Fruit fly (Drosophila melanogaster) whole organism, embryonic: ENCODE measurements around the gene Lcp65Ab1.

ENCODE experiments used
- Abd-B ChIP-seq: fragments of 200-800 bp; sonication (Bioruptor generic); optimal IDR thresholded peaks from 2 replicates; lab custom pipeline; 2018; ENCODE audit warnings: missing biosample characterization, mild to moderate bottlenecking, missing genetic modification characterization, moderate library complexity
- Awh ChIP-seq: fragments of 200-800 bp; sonication (Bioruptor generic); IDR thresholded peaks from 2 replicates; pipeline ENCODE4, ENCODE4 v1.3.6; 2022; ENCODE audit warnings: missing biosample characterization, missing genetic modification characterization
- BEAF-32 ChIP-seq: fragments of 200-800 bp; sonication (Bioruptor generic); optimal IDR thresholded peaks from 3 replicates; lab custom pipeline; 2017; ENCODE audit warnings: missing biosample characterization, missing genetic modification characterization, mild to moderate bottlenecking, moderate library complexity, missing genetic modification reagents
- Blimp-1 ChIP-seq: fragments of 200-800 bp; sonication (Bioruptor generic); optimal IDR thresholded peaks from 3 replicates; lab custom pipeline; 2018; ENCODE audit warnings: missing biosample characterization, missing genetic modification characterization, mild to moderate bottlenecking, moderate library complexity, missing genetic modification reagents
- CG10366 ChIP-seq: fragments of 200-800 bp; sonication (Bioruptor generic); IDR thresholded peaks from 2 replicates; pipeline ENCODE4 v1.3.6; 2022; ENCODE audit warnings: missing biosample characterization, missing genetic modification characterization
- CG11398 ChIP-seq: fragments of 200-800 bp; sonication (Bioruptor generic); optimal IDR thresholded peaks from 2 replicates; lab custom pipeline; 2016; ENCODE audit warnings: missing biosample characterization, missing genetic modification characterization
- CG13424 ChIP-seq: fragments of 200-800 bp; sonication (Bioruptor generic); optimal IDR thresholded peaks from 2 replicates; lab custom pipeline; 2019; ENCODE audit warnings: missing biosample characterization, mild to moderate bottlenecking, missing genetic modification characterization, moderate library complexity
- CG14860 ChIP-seq: fragments of 200-800 bp; sonication (Bioruptor generic); IDR thresholded peaks from 3 replicates; pipeline ENCODE4 v1.3.6; 2022; ENCODE audit warnings: missing biosample characterization, missing genetic modification characterization; ENCODE audit not compliant: partially characterized antibody
- CG17568 ChIP-seq: fragments of 200-800 bp; sonication (Bioruptor generic); optimal IDR thresholded peaks from 2 replicates; lab custom pipeline; 2018; ENCODE audit warnings: missing biosample characterization, mild to moderate bottlenecking, missing genetic modification characterization, moderate library complexity
- CG2120 ChIP-seq: fragments of 200-800 bp; sonication (Bioruptor generic); optimal IDR thresholded peaks from 3 replicates; lab custom pipeline; 2016; ENCODE audit warnings: missing biosample characterization, missing genetic modification characterization
- CG2678 ChIP-seq: fragments of 200-800 bp; sonication (Bioruptor generic); optimal IDR thresholded peaks from 3 replicates; lab custom pipeline; 2019; ENCODE audit warnings: missing biosample characterization, mild to moderate bottlenecking, missing genetic modification characterization, moderate library complexity
- CG2875 ChIP-seq: fragments of 200-800 bp; sonication (Bioruptor generic); optimal IDR thresholded peaks from 2 replicates; lab custom pipeline; 2017; ENCODE audit warnings: missing biosample characterization, mild to moderate bottlenecking, missing genetic modification characterization, missing genetic modification reagents
- CG3065 ChIP-seq: fragments of 200-800 bp; sonication (Bioruptor generic); optimal IDR thresholded peaks from 2 replicates; lab custom pipeline; 2016; ENCODE audit warnings: missing biosample characterization, missing genetic modification characterization
- CG34376 ChIP-seq: fragments of 200-800 bp; sonication (Bioruptor generic); optimal IDR thresholded peaks from 2 replicates; lab custom pipeline; 2018; ENCODE audit warnings: missing biosample characterization, mild to moderate bottlenecking, missing genetic modification characterization
- CG3995 ChIP-seq: fragments of 200-800 bp; sonication (Bioruptor generic); optimal IDR thresholded peaks from 3 replicates; lab custom pipeline; 2016; ENCODE audit warnings: missing biosample characterization, missing genetic modification characterization
- CG4424 ChIP-seq: fragments of 200-800 bp; sonication (Bioruptor generic); optimal IDR thresholded peaks from 3 replicates; lab custom pipeline; 2016; ENCODE audit warnings: missing biosample characterization, missing genetic modification characterization
- CG5953 ChIP-seq: fragments of 200-800 bp; sonication (Bioruptor generic); IDR thresholded peaks from 2 replicates; pipeline ENCODE4 v1.3.6; 2022; ENCODE audit warnings: missing biosample characterization, missing genetic modification characterization
- CG7357 ChIP-seq: fragments of 200-800 bp; sonication (Bioruptor generic); IDR thresholded peaks from 3 replicates; pipeline ENCODE4 v1.3.6; 2022; ENCODE audit warnings: missing biosample characterization, missing genetic modification characterization
- CG7556 ChIP-seq: fragments of 200-800 bp; sonication (Bioruptor generic); optimal IDR thresholded peaks from 2 replicates; lab custom pipeline; 2017; ENCODE audit warnings: missing biosample characterization, mild to moderate bottlenecking, missing genetic modification characterization
- CG7928 ChIP-seq: fragments of 200-800 bp; sonication (Bioruptor generic); optimal IDR thresholded peaks from 2 replicates; lab custom pipeline; 2017; ENCODE audit warnings: missing biosample characterization, mild to moderate bottlenecking, missing genetic modification characterization
- CG8478 ChIP-seq: fragments of >200 bp; optimal IDR thresholded peaks from 2 replicates; lab custom pipeline; 2018
- CG9437 ChIP-seq: fragments of 200-800 bp; sonication (Bioruptor generic); optimal IDR thresholded peaks from 2 replicates; lab custom pipeline; 2018; ENCODE audit warnings: missing biosample characterization, mild to moderate bottlenecking, missing genetic modification characterization
- CG9797 ChIP-seq: fragments of 200-800 bp; sonication (Bioruptor generic); optimal IDR thresholded peaks from 3 replicates; lab custom pipeline; 2018; ENCODE audit warnings: missing biosample characterization, mild to moderate bottlenecking, missing genetic modification characterization
- Doc3 ChIP-seq: fragments of 200-800 bp; sonication (Bioruptor generic); IDR thresholded peaks from 3 replicates; pipeline ENCODE4 v1.3.6; 2022; ENCODE audit warnings: missing biosample characterization, missing genetic modification characterization; ENCODE audit not compliant: partially characterized antibody
- ERR ChIP-seq: fragments of 200-800 bp; sonication (Bioruptor generic); optimal IDR thresholded peaks from 2 replicates; lab custom pipeline; 2016; ENCODE audit warnings: missing biosample characterization, missing genetic modification characterization
- HHEX ChIP-seq: fragments of 200-800 bp; sonication (Bioruptor generic); optimal IDR thresholded peaks from 3 replicates; lab custom pipeline; 2017; ENCODE audit warnings: missing biosample characterization, mild to moderate bottlenecking, missing genetic modification characterization, missing genetic modification reagents
- HLHmδ ChIP-seq: fragments of 200-800 bp; sonication (Bioruptor generic); optimal IDR thresholded peaks from 2 replicates; lab custom pipeline; 2018; ENCODE audit warnings: missing biosample characterization, mild to moderate bottlenecking, missing genetic modification characterization, moderate library complexity
- MTF-1 ChIP-seq: fragments of 200-800 bp; sonication (Bioruptor generic); optimal IDR thresholded peaks from 2 replicates; lab custom pipeline; 2018; ENCODE audit warnings: missing biosample characterization, mild to moderate bottlenecking, missing genetic modification characterization, borderline replicate concordance
- Ravus ChIP-seq: fragments of 200-800 bp; sonication (Bioruptor generic); IDR thresholded peaks from 2 replicates; pipeline ENCODE4 v1.3.6; 2022; ENCODE audit warnings: missing biosample characterization, missing genetic modification characterization
- al ChIP-seq: fragments of 200-800 bp; sonication (Bioruptor generic); IDR thresholded peaks from 2 replicates; pipeline ENCODE4 v1.3.6; 2022; ENCODE audit warnings: missing biosample characterization, missing genetic modification characterization
- crol ChIP-seq: fragments of 200-800 bp; sonication (Bioruptor generic); IDR thresholded peaks from 2 replicates; pipeline ENCODE4 v1.3.6; 2022; ENCODE audit warnings: missing biosample characterization, missing genetic modification characterization
- dysf ChIP-seq: fragments of 200-800 bp; sonication (Bioruptor generic); IDR thresholded peaks from 3 replicates; pipeline ENCODE4 v1.3.6; 2022; ENCODE audit warnings: missing biosample characterization, missing genetic modification characterization
- emc ChIP-seq: fragments of 200-800 bp; sonication (Bioruptor generic); optimal IDR thresholded peaks from 2 replicates; lab custom pipeline; 2016; ENCODE audit warnings: missing biosample characterization, missing genetic modification characterization
- en ChIP-seq: fragments of 200-800 bp; sonication (Bioruptor generic); optimal IDR thresholded peaks from 2 replicates; lab custom pipeline; 2016; ENCODE audit warnings: missing biosample characterization, missing genetic modification characterization
- fd96Cb ChIP-seq: fragments of 200-800 bp; sonication (Bioruptor generic); optimal IDR thresholded peaks from 2 replicates; lab custom pipeline; 2018; ENCODE audit warnings: missing biosample characterization, mild to moderate bottlenecking, missing genetic modification characterization, moderate library complexity
- grn ChIP-seq: fragments of 200-800 bp; sonication (Bioruptor generic); optimal IDR thresholded peaks from 3 replicates; lab custom pipeline; 2017; ENCODE audit warnings: missing biosample characterization, missing genetic modification characterization
- hth ChIP-seq: fragments of >200 bp; optimal IDR thresholded peaks from 2 replicates; lab custom pipeline; 2017; ENCODE audit warnings: inconsistent platforms
- ken ChIP-seq: fragments of 200-800 bp; sonication (Bioruptor generic); IDR thresholded peaks from 3 replicates; pipeline ENCODE4 v1.3.6; 2022; ENCODE audit warnings: missing biosample characterization, missing genetic modification characterization
- lmd ChIP-seq: fragments of 200-800 bp; sonication (Bioruptor generic); IDR thresholded peaks from 2 replicates; pipeline ENCODE4 v1.3.6; 2022; ENCODE audit warnings: missing biosample characterization, missing genetic modification characterization
- oc ChIP-seq: fragments of 200-800 bp; sonication (Bioruptor generic); optimal IDR thresholded peaks from 2 replicates; lab custom pipeline; 2018; ENCODE audit warnings: missing biosample characterization, mild to moderate bottlenecking, missing genetic modification characterization, moderate library complexity
- pan ChIP-seq, 4 experiments: fragments of >200 bp in 3 of 4; fragments of 200-800 bp in 1 of 4; sonication (Bioruptor generic) in 1 of 4; optimal IDR thresholded peaks in 3 of 4; IDR thresholded peaks in 1 of 4; 2 replicates each; pipeline versions ENCODE4 v1.3.6 to Lab custom; 2017 to 2022; ENCODE audit warnings: missing biosample characterization in 2 of 4, missing genetic modification characterization in 2 of 4, mixed read lengths in 1 of 4
- pho ChIP-seq: fragments of 200-800 bp; sonication (Bioruptor generic); optimal IDR thresholded peaks from 2 replicates; lab custom pipeline; 2016; ENCODE audit warnings: missing biosample characterization, missing genetic modification characterization
- phol ChIP-seq: fragments of 200-800 bp; sonication (Bioruptor generic); optimal IDR thresholded peaks from 3 replicates; lab custom pipeline; 2018; ENCODE audit warnings: missing biosample characterization, mild to moderate bottlenecking, missing genetic modification characterization, moderate library complexity
- pita ChIP-seq: fragments of 200-800 bp; sonication (Bioruptor generic); optimal IDR thresholded peaks from 2 replicates; lab custom pipeline; 2017; ENCODE audit warnings: missing biosample characterization, mild to moderate bottlenecking, missing genetic modification characterization
- psq ChIP-seq: fragments of 200-800 bp; sonication (Bioruptor generic); optimal IDR thresholded peaks from 2 replicates; lab custom pipeline; 2017; ENCODE audit warnings: missing biosample characterization, missing genetic modification characterization
- ranshi ChIP-seq: fragments of 200-800 bp; sonication (Bioruptor generic); IDR thresholded peaks from 2 replicates; pipeline ENCODE4 v1.3.6; 2022; ENCODE audit warnings: missing biosample characterization, missing genetic modification characterization
- unpg ChIP-seq: fragments of 200-800 bp; sonication (Bioruptor generic); optimal IDR thresholded peaks from 3 replicates; lab custom pipeline; 2018; ENCODE audit warnings: missing biosample characterization, mild to moderate bottlenecking, missing genetic modification characterization, moderate library complexity
- zf30C ChIP-seq: fragments of 200-800 bp; sonication (Bioruptor generic); optimal IDR thresholded peaks from 3 replicates; lab custom pipeline; 2018; ENCODE audit warnings: missing biosample characterization, mild to moderate bottlenecking, missing genetic modification characterization

The Lcp65Ab1 gene

DNA sequence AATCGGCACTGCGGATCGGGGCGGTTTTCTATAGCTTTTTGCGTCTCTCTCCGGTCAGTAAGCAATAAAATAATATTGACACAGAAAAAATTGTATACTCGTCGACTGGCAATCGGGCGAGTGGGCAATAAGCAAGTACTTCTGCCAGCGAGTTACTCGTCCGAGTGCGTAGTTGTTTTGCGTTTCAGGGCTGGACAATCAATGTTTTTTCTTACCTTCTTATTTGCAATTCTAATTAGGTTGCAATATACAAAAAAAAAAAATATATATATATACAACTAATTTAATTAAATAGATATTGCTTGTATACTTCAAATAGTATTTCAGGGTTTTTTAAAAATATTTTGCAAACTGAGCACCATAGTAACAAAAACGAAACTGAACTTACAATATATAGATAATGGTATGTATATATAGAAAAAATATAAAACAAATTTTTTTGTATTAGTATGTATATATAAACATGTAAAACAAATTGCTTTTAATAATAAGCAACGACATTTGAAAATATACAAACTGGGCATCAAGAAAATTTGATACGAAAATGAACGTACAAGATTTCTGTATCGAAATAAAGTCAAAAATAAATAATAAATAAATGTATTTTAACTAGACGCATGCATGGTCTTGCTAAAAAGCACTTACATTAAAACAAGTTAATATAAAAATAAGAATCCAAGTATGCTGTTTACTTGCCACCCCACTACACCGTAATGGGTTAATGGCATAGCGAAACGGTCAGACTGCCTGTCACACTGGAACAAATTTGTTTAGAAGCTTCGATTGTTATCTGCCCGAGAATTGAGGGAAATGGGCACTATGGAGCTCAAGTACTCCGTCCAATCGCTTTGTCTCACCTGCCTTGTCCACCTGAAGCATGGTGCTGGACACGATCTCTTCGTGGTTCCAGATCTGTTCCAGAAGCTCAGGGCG lies 39.9 kb downstream of the Lcp65Ab1 start, which contains the start of the genes D19A and CG7386 (continued):
- no peak for TF ChIP-seq oc (tag; lab: Kevin White, UChicago)
- TF ChIP-seq al (GFP tag; lab: Robert Waterston, UW) = peak; percentile 49
- TF ChIP-seq CG13424 (tag; lab: Kevin White, UChicago) = peak; percentile 68
- TF ChIP-seq emc = peak; percentile 19
- peak; percentile 11 for TF ChIP-seq CG7556 (GFP tag; lab: Kevin White, UChicago)
- peak; percentile 89 for TF ChIP-seq CG7928 (GFP tag; lab: Kevin White, UChicago)
- TF ChIP-seq Ravus = no peak
- peak; percentile 71 for TF ChIP-seq CG2678
- TF ChIP-seq pan (optimal IDR thresholded peaks at IDR 0.05; lab: Kevin White, UChicago) = no peak
- peak in 1 of 2 experiments; percentile 78 for TF ChIP-seq pan (GFP tag; optimal IDR thresholded peaks at IDR 0.05 in 1 of 2, IDR thresholded peaks at IDR 0.05 in 1 of 2)
- TF ChIP-seq MTF-1 (GFP tag; lab: Kevin White, UChicago) = peak; percentile 8
- peak; percentile 79 for TF ChIP-seq CG2120 (GFP tag; lab: Kevin White, UChicago)
- no peak for TF ChIP-seq HLHmδ
- no peak for TF ChIP-seq pita (GFP tag; lab: Kevin White, UChicago)
- TF ChIP-seq Awh (GFP tag; lab: Robert Waterston, UW) = no peak
- peak; percentile 61 for TF ChIP-seq phol (tag; lab: Kevin White, UChicago)
- peak; percentile 67 for TF ChIP-seq unpg (GFP tag; lab: Kevin White, UChicago)
- TF ChIP-seq en = no peak
- peak; percentile 38 for TF ChIP-seq pho (GFP tag; lab: Kevin White, UChicago)
- no peak for TF ChIP-seq CG3065 (GFP tag; lab: Kevin White, UChicago)
- TF ChIP-seq CG34376 (GFP tag; lab: Kevin White, UChicago) = no peak
- TF ChIP-seq CG9797 (GFP tag; lab: Kevin White, UChicago) = no peak
- peak; percentile 4 for TF ChIP-seq HHEX (GFP tag; lab: Kevin White, UChicago)
- peak; percentile 66 for TF ChIP-seq dysf
- TF ChIP-seq hth = no peak
- TF ChIP-seq CG17568 = no peak
- TF ChIP-seq CG7357 = no peak
- peak; percentile 15 for TF ChIP-seq CG4424
- TF ChIP-seq Abd-B (GFP tag; lab: Kevin White, UChicago) = no peak
- 0 out of 3 replicates have a peak, but pooled peaks have one; percentile 25 for TF ChIP-seq Doc3
- TF ChIP-seq lmd (GFP tag; lab: Robert Waterston, UW) = peak; percentile 65
- TF ChIP-seq BEAF-32 (GFP tag; lab: Kevin White, UChicago) = no peak
- TF ChIP-seq CG11398 (GFP tag; lab: Kevin White, UChicago) = no peak
- TF ChIP-seq crol (GFP tag; lab: Robert Waterston, UW) = no peak
- peak; percentile 2 for TF ChIP-seq ERR (GFP tag; lab: Kevin White, UChicago)
- no peak for TF ChIP-seq CG3995 (GFP tag; lab: Kevin White, UChicago)
- peak; percentile 22 for TF ChIP-seq fd96Cb (tag; lab: Kevin White, UChicago)
- no peak for TF ChIP-seq CG2875 (GFP tag; lab: Kevin White, UChicago)
- peak; percentile 59; the same call in 1 of the 3 replicates for TF ChIP-seq ken
- TF ChIP-seq CG8478 = no peak
- peak; percentile 53 for TF ChIP-seq ranshi
- no peak for TF ChIP-seq psq (GFP tag; lab: Kevin White, UChicago)
- peak; percentile 48 for TF ChIP-seq Blimp-1 (GFP tag; lab: Kevin White, UChicago)
- peak; percentile 76 for TF ChIP-seq grn
- peak; percentile 21 for TF ChIP-seq CG9437 (GFP tag; lab: Kevin White, UChicago)
- peak; percentile 56 for TF ChIP-seq CG10366 (GFP tag; lab: Robert Waterston, UW)
- TF ChIP-seq zf30C (GFP tag; lab: Kevin White, UChicago) = peak; percentile 87
- 0 out of 2 replicates have a peak, but pooled peaks have one; percentile 25 for TF ChIP-seq CG5953 (GFP tag; lab: Robert Waterston, UW)
- TF ChIP-seq CG14860 (GFP tag; lab: Robert Waterston, UW) = no peak
